Worm (Caenorhabditis elegans) whole organism, dauer: ENCODE measurements around the gene mfsd-13.2.

Experiments
- unc-62 ChIP-seq: sonication (generic microtip); optimal IDR thresholded peaks from 2 replicates; lab custom pipeline; 2017; ENCODE audit warnings: missing biosample characterization, missing genetic modification reagents, missing genetic modification characterization

mfsd-13.2 gene

ce11 chrII:7165749-7166148, at the start of gene mfsd-13.2:
Gene mfsd-13.2 (minus strand): TSS chrII:7165849.
- TF ChIP-seq unc-62 = no peak

DNA sequence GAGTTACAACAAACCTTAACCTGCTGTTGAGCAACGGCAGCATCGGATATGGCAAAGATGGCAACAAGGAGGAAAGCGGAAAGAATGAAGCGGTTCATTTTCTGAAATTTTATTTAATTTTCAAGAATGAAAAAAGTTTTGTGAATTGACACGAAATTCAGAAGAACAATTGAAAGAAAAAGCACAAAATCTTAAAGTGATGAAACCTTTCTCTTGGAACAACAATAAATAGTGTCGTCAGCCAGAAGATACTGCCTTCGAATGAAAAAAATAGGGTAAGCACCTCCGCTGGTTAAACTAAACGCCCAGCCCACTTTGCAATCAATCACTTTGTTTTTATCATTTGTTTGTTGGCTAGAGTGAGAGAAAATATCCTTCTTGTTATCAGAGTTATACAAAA, 46.4 kb upstream of the mfsd-13.2 start, which contains the start of gene E04F6.9:
Gene E04F6.9 (minus strand): TSS at position 101 of the 400 bp plus-strand sequence.
- TF ChIP-seq unc-62 = no peak

ce11 chrII:7211280-7211679, 45.6 kb upstream of the mfsd-13.2 start, which contains the start of gene E04F6.8:
Gene E04F6.8 (minus strand): TSS chrII:7211380.
- no peak for TF ChIP-seq unc-62

DNA sequence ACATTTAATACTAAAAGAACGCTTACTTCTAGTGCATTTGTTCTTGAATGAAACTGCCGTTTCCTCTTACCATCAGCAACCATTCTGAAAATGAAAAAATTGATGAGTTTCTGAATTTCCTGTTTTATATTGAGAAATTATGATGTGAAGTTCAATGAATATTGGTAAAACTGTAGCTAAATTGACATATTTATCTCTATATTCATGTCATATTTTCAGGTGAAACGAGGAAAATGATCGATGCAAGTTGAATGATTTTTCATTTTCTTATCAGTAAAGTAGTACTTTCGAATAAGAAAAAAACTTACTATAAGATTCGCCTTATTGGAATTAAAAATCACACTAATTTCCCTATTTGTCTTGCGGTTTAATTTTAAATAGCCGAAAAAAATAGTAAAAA, 44.5 kb upstream of the mfsd-13.2 start, which contains the start of gene E04F6.15:
Gene E04F6.15 (minus strand): TSS at position 101 of the 400 bp plus-strand sequence.
- no peak for TF ChIP-seq unc-62

- no peak for TF ChIP-seq unc-62
These were observed 42.5 kb upstream of the mfsd-13.2 start, which contains the start of gene dhs-7 for ce11 chrII:7208184-7208583. Gene dhs-7 (minus strand): TSS chrII:7208460.

DNA sequence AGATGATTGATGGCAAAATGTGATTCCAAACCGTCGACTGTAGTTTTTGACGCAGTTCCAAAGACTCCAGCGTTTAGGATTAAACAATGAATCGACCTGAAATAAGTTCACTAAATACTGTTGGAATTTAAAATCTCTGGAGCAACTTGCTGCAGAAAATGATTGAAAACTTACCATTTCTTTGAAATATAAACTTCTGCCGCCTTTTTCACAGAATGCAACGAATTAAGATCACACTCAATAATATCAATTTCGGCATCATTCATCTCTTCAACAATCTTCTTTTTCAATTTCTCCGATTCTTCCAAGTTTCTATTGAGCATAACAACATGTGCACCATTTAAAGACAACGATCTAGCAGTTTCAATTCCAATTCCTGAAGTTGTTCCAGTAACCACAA, 42.0 kb upstream of the mfsd-13.2 start:
- no peak for TF ChIP-seq unc-62

ce11 chrII:7205388-7205787, 39.7 kb upstream of the mfsd-13.2 start, which contains the start of gene srd-59:
Gene srd-59 (plus strand): TSS chrII:7205688.
- no peak for TF ChIP-seq unc-62

ce11 chrII:7204951-7205350, 39.3 kb upstream of the mfsd-13.2 start, which contains the start of gene srd-58:
Gene srd-58 (minus strand): TSS chrII:7205051.
- no peak for TF ChIP-seq unc-62

ce11 chrII:7203110-7203509, 37.5 kb upstream of the mfsd-13.2 start, which contains the start of gene srd-56:
Gene srd-56 (minus strand): TSS chrII:7203210.
- TF ChIP-seq unc-62 = no peak

DNA sequence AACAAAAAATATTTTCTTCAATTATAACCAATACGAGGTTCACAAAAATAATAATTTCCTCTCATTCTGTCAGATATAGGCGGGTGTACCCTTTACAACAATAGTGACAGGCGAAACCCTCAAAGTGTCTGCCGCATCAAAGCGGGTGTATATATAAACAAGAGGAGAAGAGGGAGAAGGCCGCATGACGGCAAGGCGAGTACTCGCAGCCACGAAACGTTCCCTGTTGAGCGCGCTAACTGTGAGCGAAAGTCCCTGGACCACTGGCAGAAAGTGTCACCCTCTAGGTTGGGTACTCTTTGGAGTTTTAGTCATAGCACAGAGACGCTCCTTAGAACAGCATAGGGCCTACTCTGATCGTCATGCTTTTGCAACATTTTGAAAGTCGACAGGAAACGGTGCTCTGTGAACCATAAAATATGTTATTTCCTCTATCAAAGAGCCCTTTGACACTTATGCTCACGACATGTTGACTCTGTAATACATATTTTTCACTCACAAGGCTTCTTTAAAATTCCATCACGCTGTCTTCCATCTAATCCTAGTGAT, 34.5 kb upstream of the mfsd-13.2 start, which contains the start of gene pcrg-1:
Gene pcrg-1 (plus strand): TSS at position 499 of the 549 bp plus-strand sequence.
- no peak for TF ChIP-seq unc-62

DNA sequence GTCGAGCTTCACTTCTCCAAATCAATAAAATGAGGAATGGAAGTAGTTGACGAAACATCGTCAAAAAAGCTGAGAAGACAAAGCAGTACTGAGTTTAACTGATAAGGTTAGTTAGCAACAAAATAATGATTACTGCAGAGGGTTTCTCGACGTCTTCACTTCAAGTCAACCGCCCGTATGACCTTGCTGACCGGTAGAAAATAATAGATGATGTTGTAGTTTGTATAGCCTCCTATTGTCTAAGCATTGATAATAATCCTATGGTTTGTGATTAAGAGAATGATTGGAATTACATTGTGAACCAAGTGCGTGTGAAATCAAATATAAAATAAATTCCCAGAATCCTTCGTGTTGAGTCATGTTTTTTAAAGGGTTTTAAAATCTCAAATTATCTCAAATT, 33.7 kb upstream of the mfsd-13.2 start, which contains the start of gene E04F6.6:
Gene E04F6.6 (minus strand): TSS at position 258 of the 400 bp plus-strand sequence.
- TF ChIP-seq unc-62 = no peak

- TF ChIP-seq unc-62 = no peak
These were observed 31.8 kb upstream of the mfsd-13.2 start for ce11 chrII:7197434-7197833.

- no peak for TF ChIP-seq unc-62
These were observed 30.4 kb upstream of the mfsd-13.2 start, which contains the start of gene maoc-1 for ce11 chrII:7196040-7196439. Gene maoc-1 (plus strand): TSS chrII:7196276.

DNA sequence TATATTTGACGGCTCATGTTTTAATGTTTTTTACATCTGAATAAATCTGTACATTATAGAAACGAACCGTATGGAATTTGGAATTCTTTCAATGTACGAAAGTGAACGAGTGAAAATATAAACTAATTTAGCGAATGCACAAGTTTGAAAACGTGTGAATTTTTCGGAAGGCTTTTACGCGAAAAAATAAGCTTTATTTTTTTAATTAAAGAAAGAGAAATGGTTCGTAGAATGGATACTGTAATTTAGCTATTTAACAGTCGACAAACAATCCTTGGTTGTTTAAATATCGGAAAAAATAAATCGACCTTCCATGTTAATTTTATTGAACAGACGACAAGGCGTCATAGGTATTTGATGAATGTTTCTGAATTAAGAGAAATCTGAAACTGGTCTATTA, 29.9 kb upstream of the mfsd-13.2 start, which contains the start of gene acdh-12:
Gene acdh-12 (minus strand): TSS at position 101 of the 400 bp plus-strand sequence.
- TF ChIP-seq unc-62 = no peak

DNA sequence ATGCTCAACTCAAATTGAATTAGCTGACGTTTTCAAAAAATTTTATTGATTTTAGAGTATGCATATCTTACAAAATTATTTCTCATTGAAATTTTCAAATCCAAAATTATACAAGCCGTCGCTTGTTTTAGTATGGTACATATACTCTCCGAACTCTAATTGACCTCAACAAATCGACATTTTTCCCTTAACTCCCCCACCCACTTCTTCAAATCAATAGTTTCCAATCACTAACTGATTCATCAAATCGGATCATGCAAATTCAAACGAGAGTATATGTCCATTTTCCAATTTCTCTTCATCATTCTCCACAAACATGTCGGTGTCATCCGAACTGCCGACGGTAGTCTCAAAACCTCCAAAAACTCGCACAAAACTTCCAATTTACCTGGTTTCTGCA, 23.5 kb upstream of the mfsd-13.2 start, which contains the start of gene E04F6.4:
Gene E04F6.4 (plus strand): TSS at position 301 of the 400 bp plus-strand sequence.
- no peak for TF ChIP-seq unc-62

ce11 chrII:7187110-7187509, 21.5 kb upstream of the mfsd-13.2 start, which contains the start of gene C27H5.6:
Gene C27H5.6 (minus strand): TSS chrII:7187210.
- TF ChIP-seq unc-62 = no peak

- no peak for TF ChIP-seq unc-62
These were observed 20.5 kb upstream of the mfsd-13.2 start for ce11 chrII:7186117-7186516.
